Worm (Caenorhabditis elegans) whole organism, early embryonic: ENCODE data around the gene lurp-4.

ENCODE experiments used
- B0310.2 ChIP-seq: sonication (generic microtip); optimal IDR thresholded peaks from 2 replicates; lab custom pipeline; 2016; ENCODE audit warnings: mild to moderate bottlenecking, missing genetic modification characterization, missing compliant biosample characterization
- F13C5.2 ChIP-seq: sonication (generic microtip); optimal IDR thresholded peaks from 2 replicates; lab custom pipeline; 2017; ENCODE audit warnings: mild to moderate bottlenecking, missing genetic modification characterization, inconsistent platforms, missing compliant biosample characterization
- aly-1 ChIP-seq: sonication (generic microtip); optimal IDR thresholded peaks from 2 replicates; lab custom pipeline; 2016; ENCODE audit warnings: missing genetic modification characterization, missing compliant biosample characterization
- ama-1 ChIP-seq: fragments of 150-350 bp; optimal IDR thresholded peaks from 2 replicates; lab custom pipeline; 2014
- ets-7 ChIP-seq: sonication (generic microtip); optimal IDR thresholded peaks from 2 replicates; lab custom pipeline; 2016; ENCODE audit warnings: missing genotype, missing genetic modification characterization, missing compliant biosample characterization
- flt-1 ChIP-seq: fragments of 200-800 bp; sonication (Bioruptor generic); IDR thresholded peaks from 2 replicates; pipeline ENCODE4 v1.3.6; 2022; ENCODE audit warnings: missing genetic modification characterization, missing compliant biosample characterization
- hmg-4 ChIP-seq: fragments of 200-800 bp; sonication (Bioruptor generic); optimal IDR thresholded peaks from 2 replicates; lab custom pipeline; 2018; ENCODE audit warnings: mild to moderate bottlenecking, missing genetic modification characterization, missing compliant biosample characterization
- hnd-1 ChIP-seq: sonication (generic microtip); optimal IDR thresholded peaks from 2 replicates; lab custom pipeline; 2016; ENCODE audit warnings: missing genetic modification characterization, missing compliant biosample characterization
- scrt-1 ChIP-seq: fragments of 200-800 bp; sonication (Bioruptor generic); IDR thresholded peaks from 2 replicates; pipeline ENCODE4 v1.3.6; 2022; ENCODE audit warnings: missing genetic modification characterization, missing compliant biosample characterization
- sea-1 ChIP-seq: fragments of 200-800 bp; sonication (Bioruptor generic); conservative IDR thresholded peaks from 2 replicates; pipeline ENCODE4 v1.3.6; 2022; ENCODE audit warnings: missing genetic modification characterization, missing compliant biosample characterization
- tbx-37 ChIP-seq: fragments of 200-800 bp; sonication (Bioruptor generic); conservative IDR thresholded peaks from 2 replicates; pipeline ENCODE4 v1.3.6; 2022; ENCODE audit warnings: missing genetic modification reagents, missing genetic modification characterization, missing compliant biosample characterization
- tra-4 ChIP-seq: sonication (generic microtip); optimal IDR thresholded peaks from 2 replicates; lab custom pipeline; 2017; ENCODE audit warnings: missing genetic modification characterization, missing compliant biosample characterization

- TF ChIP-seq tbx-37 (GFP tag; lab: Robert Waterston, UW) (no peak), flt-1 (GFP tag; lab: Robert Waterston, UW) (no peak), ama-1 (lab: Kevin White, UChicago) (no peak), scrt-1 (GFP tag; lab: Robert Waterston, UW) (no peak), sea-1 (GFP tag; lab: Robert Waterston, UW) (no peak), aly-1 (tag; lab: Kevin White, UChicago) (no peak), F13C5.2 (no peak), hnd-1 (no peak), tra-4 (no peak), hmg-4 (GFP tag; lab: Kevin White, UChicago) (no peak), ets-7 (tag; lab: Kevin White, UChicago) (no peak), B0310.2 (tag; lab: Kevin White, UChicago) (no peak)
These were observed 44.8 kb upstream of the lurp-4 start, which contains the start of gene W07G4.5 for ce11 chrV:13047574-13048030.
